Worm (Caenorhabditis elegans) whole organism, young adult: ENCODE measurements around the gene vab-9.

ENCODE experiments used
- B0019.2 ChIP-seq: fragments of 200-800 bp; sonication (Bioruptor generic); conservative IDR thresholded peaks from 2 replicates; pipeline ENCODE4 v1.3.6; 2022; ENCODE audit warnings: missing genetic modification reagents, missing genetic modification characterization, missing compliant biosample characterization
- B0261.1 ChIP-seq: sonication (generic microtip); optimal IDR thresholded peaks from 2 replicates; lab custom pipeline; 2016; ENCODE audit warnings: mild to moderate bottlenecking, missing genetic modification characterization, moderate library complexity, missing compliant biosample characterization
- C06A6.2 ChIP-seq: fragments of 200-800 bp; sonication (Bioruptor generic); conservative IDR thresholded peaks from 2 replicates; pipeline ENCODE4 v1.3.6; 2022; ENCODE audit warnings: missing genetic modification characterization, missing compliant biosample characterization
- F23B12.7 ChIP-seq: sonication (generic microtip); optimal IDR thresholded peaks from 2 replicates; lab custom pipeline; 2017; ENCODE audit warnings: missing genetic modification characterization, mild to moderate bottlenecking, missing compliant biosample characterization, antibody characterized with exemption, moderate library complexity; ENCODE audit not compliant: insufficient read depth
- F39B2.1 ChIP-seq: fragments of 200-800 bp; sonication (Bioruptor generic); IDR thresholded peaks from 2 replicates; pipeline ENCODE4 v1.3.6; 2022; ENCODE audit warnings: missing genetic modification reagents, missing genetic modification characterization, missing compliant biosample characterization
- K11D2.4 ChIP-seq: fragments of 200-800 bp; sonication (Bioruptor generic); IDR thresholded peaks from 2 replicates; pipeline ENCODE4 v1.3.6; 2022; ENCODE audit warnings: missing genetic modification reagents, missing genetic modification characterization, missing compliant biosample characterization
- Y53F4B.3 ChIP-seq: fragments of 200-800 bp; sonication (Bioruptor generic); IDR thresholded peaks from 2 replicates; pipeline ENCODE4 v1.3.6; 2022; ENCODE audit warnings: missing genetic modification reagents, missing genetic modification characterization, missing compliant biosample characterization
- Y67H2A.10 ChIP-seq: fragments of 200-800 bp; sonication (Bioruptor generic); conservative IDR thresholded peaks from 2 replicates; pipeline ENCODE4 v1.3.6; 2022; ENCODE audit warnings: missing genetic modification reagents, missing genetic modification characterization, missing compliant biosample characterization
- Y79H2A.3 ChIP-seq: fragments of 200-800 bp; sonication (Bioruptor generic); conservative IDR thresholded peaks from 2 replicates; pipeline ENCODE4 v1.3.6; 2022; ENCODE audit warnings: missing genetic modification reagents, missing genetic modification characterization, missing compliant biosample characterization
- attf-5 ChIP-seq: fragments of 200-800 bp; sonication (Bioruptor generic); optimal IDR thresholded peaks from 2 replicates; lab custom pipeline; 2018; ENCODE audit warnings: mild to moderate bottlenecking, missing genetic modification characterization, missing compliant biosample characterization
- cebp-1 ChIP-seq, 2 experiments: fragments of 200-800 bp in 1 of 2; sonication (Bioruptor generic) in 1 of 2; sonication (generic microtip) in 1 of 2; IDR thresholded peaks in 1 of 2; optimal IDR thresholded peaks in 1 of 2; 2 replicates each; pipeline versions ENCODE4 v1.3.6 to Lab custom; 2017 to 2022; ENCODE audit warnings: missing compliant biosample characterization in 2 of 2, missing genetic modification characterization in 2 of 2, mild to moderate bottlenecking in 1 of 2, missing genetic modification reagents in 1 of 2, moderate library complexity in 1 of 2
- ceh-27 ChIP-seq: fragments of 200-800 bp; sonication (Bioruptor generic); optimal IDR thresholded peaks from 2 replicates; lab custom pipeline; 2018; ENCODE audit warnings: mild to moderate bottlenecking, missing genetic modification characterization, moderate library complexity, missing compliant biosample characterization
- dpff-1 ChIP-seq: sonication (generic microtip); optimal IDR thresholded peaks from 2 replicates; lab custom pipeline; 2017; ENCODE audit warnings: mild to moderate bottlenecking, missing genetic modification characterization, missing compliant biosample characterization
- efl-1 ChIP-seq: fragments of 150-350 bp; optimal IDR thresholded peaks from 2 replicates; lab custom pipeline; 2014; ENCODE audit warnings: missing biosample characterization, missing genetic modification reagents, missing genetic modification characterization
- egl-18 ChIP-seq: fragments of 200-800 bp; sonication (Bioruptor generic); IDR thresholded peaks from 2 replicates; pipeline ENCODE4 v1.3.6; 2022; ENCODE audit warnings: missing genetic modification reagents, missing genetic modification characterization, missing compliant biosample characterization
- egrh-3 ChIP-seq: fragments of 200-800 bp; sonication (Bioruptor generic); IDR thresholded peaks from 2 replicates; pipeline ENCODE4 v1.3.6; 2022; ENCODE audit warnings: missing genetic modification reagents, missing genetic modification characterization, missing compliant biosample characterization
- ekl-4 ChIP-seq: fragments of 200-800 bp; sonication (Bioruptor generic); IDR thresholded peaks from 2 replicates; pipeline ENCODE4 v1.3.6; 2022; ENCODE audit warnings: missing genetic modification reagents, missing genetic modification characterization, missing compliant biosample characterization
- gei-17 ChIP-seq: fragments of 200-800 bp; sonication (Bioruptor generic); optimal IDR thresholded peaks from 2 replicates; lab custom pipeline; 2018; ENCODE audit warnings: mild to moderate bottlenecking, missing genetic modification characterization, missing compliant biosample characterization
- hmg-1.2 ChIP-seq: fragments of 200-800 bp; sonication (Bioruptor generic); IDR thresholded peaks from 2 replicates; pipeline ENCODE4 v1.3.6; 2022; ENCODE audit warnings: missing genetic modification reagents, missing genetic modification characterization, missing compliant biosample characterization
- lag-1 ChIP-seq: fragments of 200-800 bp; sonication (Bioruptor generic); IDR thresholded peaks from 2 replicates; pipeline ENCODE4 v1.3.6; 2022; ENCODE audit warnings: missing genetic modification reagents, missing genetic modification characterization, missing compliant biosample characterization
- lin-40 ChIP-seq: sonication (generic microtip); optimal IDR thresholded peaks from 2 replicates; lab custom pipeline; 2016; ENCODE audit warnings: missing genetic modification characterization, mild to moderate bottlenecking, missing compliant biosample characterization, missing genotype, missing genetic modification reagents
- lsl-1 ChIP-seq: fragments of 200-800 bp; sonication (Bioruptor generic); optimal IDR thresholded peaks from 2 replicates; lab custom pipeline; 2018; ENCODE audit warnings: mild to moderate bottlenecking, missing genetic modification characterization, moderate library complexity, missing compliant biosample characterization
- lsy-27 ChIP-seq: sonication (generic microtip); optimal IDR thresholded peaks from 2 replicates; lab custom pipeline; 2017; ENCODE audit warnings: missing genetic modification characterization, mild to moderate bottlenecking, missing compliant biosample characterization, antibody characterized with exemption, missing genotype, borderline replicate concordance; ENCODE audit not compliant: insufficient read depth
- madf-3 ChIP-seq: fragments of 200-800 bp; sonication (Bioruptor generic); IDR thresholded peaks from 2 replicates; pipeline ENCODE4 v1.3.6; 2022; ENCODE audit warnings: missing genetic modification reagents, missing genetic modification characterization, missing compliant biosample characterization
- madf-6 ChIP-seq: fragments of 200-800 bp; sonication (Bioruptor generic); IDR thresholded peaks from 2 replicates; pipeline ENCODE4 v1.3.6; 2022; ENCODE audit warnings: missing genetic modification reagents, missing genetic modification characterization, missing compliant biosample characterization
- madf-8 ChIP-seq: fragments of 200-800 bp; sonication (Bioruptor generic); conservative IDR thresholded peaks from 2 replicates; pipeline ENCODE4 v1.3.6; 2022; ENCODE audit warnings: missing genetic modification reagents, missing genetic modification characterization, missing compliant biosample characterization
- mcd-1 ChIP-seq: fragments of 200-800 bp; sonication (Bioruptor generic); IDR thresholded peaks from 2 replicates; pipeline ENCODE4 v1.3.6; 2022; ENCODE audit warnings: missing genetic modification reagents, missing genetic modification characterization, missing compliant biosample characterization
- rcor-1 ChIP-seq: fragments of 200-800 bp; sonication (Bioruptor generic); IDR thresholded peaks from 2 replicates; pipeline ENCODE4 v1.3.6; 2022; ENCODE audit warnings: missing genetic modification reagents, missing genetic modification characterization, missing compliant biosample characterization
- rpc-1 ChIP-seq, 2 experiments: fragments of 150-350 bp in 1 of 2; sonication (generic microtip) in 1 of 2; optimal IDR thresholded peaks; 2 replicates each; lab custom pipeline; 2014 to 2018; ENCODE audit warnings: missing biosample characterization in 1 of 2, missing genetic modification characterization in 1 of 2, missing genetic modification reagents in 1 of 2, missing genotype in 1 of 2
- sea-2 ChIP-seq: fragments of 200-800 bp; sonication (Bioruptor generic); IDR thresholded peaks from 2 replicates; pipeline ENCODE4 v1.3.6; 2022; ENCODE audit warnings: missing genetic modification characterization, missing compliant biosample characterization
- snpc-1.1 ChIP-seq: sonication (generic microtip); optimal IDR thresholded peaks from 2 replicates; lab custom pipeline; 2017; ENCODE audit warnings: missing genetic modification characterization, mild to moderate bottlenecking, missing compliant biosample characterization, antibody characterized with exemption, moderate library complexity, missing genotype, missing genetic modification reagents; ENCODE audit not compliant: insufficient read depth
- tbp1 ChIP-seq: fragments of 200-800 bp; sonication (Bioruptor generic); optimal IDR thresholded peaks from 2 replicates; lab custom pipeline; 2018; ENCODE audit warnings: mild to moderate bottlenecking, missing genetic modification characterization, missing compliant biosample characterization
- xnd-1 ChIP-seq: sonication (generic microtip); optimal IDR thresholded peaks from 2 replicates; lab custom pipeline; 2016; ENCODE audit warnings: missing genotype, missing genetic modification reagents, missing genetic modification characterization, missing compliant biosample characterization

The vab-9 gene

ce11 chrII:8661539-8661938 lies 24.0 kb upstream of the vab-9 start, which contains the start of the genes piga-1 and eif-2Bepsilon:
Gene piga-1, minus strand, starts transcription at chrII:8661712.
Gene eif-2Bepsilon, plus strand, starts transcription at chrII:8661869.
- TF ChIP-seq F23B12.7 (peak; percentile 44), Y53F4B.3 (GFP tag; lab: Robert Waterston, UW) (no peak), attf-5 (peak; percentile 48), mcd-1 (GFP tag; lab: Robert Waterston, UW) (peak; percentile 63), ekl-4 (GFP tag; lab: Robert Waterston, UW) (no peak), cebp-1 (GFP tag; IDR thresholded peaks at IDR 0.05; lab: Robert Waterston, UW) (peak; percentile 53; the same call in 1 of the 2 replicates), cebp-1 (tag; optimal IDR thresholded peaks at IDR 0.05; lab: Kevin White, UChicago) (peak; percentile 78)

ce11 chrII:8658835-8659234 lies 21.3 kb upstream of the vab-9 start, which contains the start of gene atg-10:
Gene atg-10, plus strand, starts transcription at chrII:8659135.
- TF ChIP-seq rpc-1 (optimal IDR thresholded peaks at IDR 0.05; lab: Kevin White, UChicago) = no peak
- no peak for TF ChIP-seq rpc-1 (tag; optimal IDR thresholded peaks at IDR 0.05; lab: Kevin White, UChicago)
- no peak for TF ChIP-seq snpc-1.1

- TF ChIP-seq hmg-1.2 (GFP tag; lab: Robert Waterston, UW) (peak; percentile 62; the same call in 1 of the 2 replicates), B0261.1 (no peak)
These were observed 13.2 kb upstream of the vab-9 start, which contains the start of gene pyr-1 for ce11 chrII:8650644-8651159. Gene pyr-1, plus strand, starts transcription at chrII:8651109.

DNA sequence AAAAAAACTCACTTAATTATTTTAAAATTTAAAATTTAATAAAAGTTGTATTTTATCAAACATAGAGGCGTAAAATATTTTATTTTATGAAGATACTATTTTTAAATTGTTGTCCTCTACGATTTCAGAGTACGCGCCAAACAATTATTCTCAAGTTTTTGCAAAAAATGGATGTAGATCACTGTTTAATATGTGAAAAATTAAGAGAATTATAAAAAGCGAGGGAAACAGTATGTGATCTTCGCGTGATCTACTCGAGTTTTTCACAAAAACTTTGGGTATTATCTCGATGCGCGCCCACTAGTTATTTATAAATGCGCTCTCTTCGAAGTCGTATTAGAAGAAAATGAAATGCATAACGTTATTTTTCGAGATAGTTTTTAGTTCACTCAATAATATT lies 11.3 kb upstream of the vab-9 start:
- TF ChIP-seq rcor-1 (no peak), lin-40 (tag; lab: Kevin White, UChicago) (no peak), tbp1 (GFP tag; lab: Kevin White, UChicago) (no peak), xnd-1 (tag; lab: Kevin White, UChicago) (no peak), ceh-27 (no peak), madf-8 (peak; percentile 57), Y67H2A.10 (GFP tag; lab: Robert Waterston, UW) (no peak), madf-6 (GFP tag; lab: Robert Waterston, UW) (peak; percentile 71), cebp-1 (GFP tag; IDR thresholded peaks at IDR 0.05; lab: Robert Waterston, UW) (no peak), cebp-1 (tag; optimal IDR thresholded peaks at IDR 0.05; lab: Kevin White, UChicago) (no peak), madf-3 (GFP tag; lab: Robert Waterston, UW) (no peak), lsy-27 (tag; lab: Kevin White, UChicago) (no peak), lsl-1 (GFP tag; lab: Kevin White, UChicago) (peak; percentile 2), ekl-4 (GFP tag; lab: Robert Waterston, UW) (no peak), egrh-3 (GFP tag; lab: Robert Waterston, UW) (no peak), egl-18 (GFP tag; lab: Robert Waterston, UW) (no peak), F39B2.1 (GFP tag; lab: Robert Waterston, UW) (no peak), hmg-1.2 (GFP tag; lab: Robert Waterston, UW) (peak; percentile 20; the same call in 1 of the 2 replicates), efl-1 (GFP tag; lab: Kevin White, UChicago) (peak; percentile 67), C06A6.2 (no peak), dpff-1 (tag; lab: Kevin White, UChicago) (no peak), B0019.2 (GFP tag; lab: Robert Waterston, UW) (no peak), lag-1 (no peak), gei-17 (GFP tag; lab: Kevin White, UChicago) (no peak), sea-2 (GFP tag; lab: Robert Waterston, UW) (no peak), Y79H2A.3 (GFP tag; lab: Robert Waterston, UW) (no peak), K11D2.4 (GFP tag; lab: Robert Waterston, UW) (no peak)
